Worm (Caenorhabditis elegans) whole organism, midembryonic: ENCODE results near the gene ndg-4.

Source experiments
- cog-1 ChIP-seq: sonication (generic microtip); optimal IDR thresholded peaks from 2 replicates; lab custom pipeline; 2016; ENCODE audit warnings: missing genetic modification characterization, missing compliant biosample characterization
- klf-2 ChIP-seq: fragments of 200-800 bp; sonication (Bioruptor generic); conservative IDR thresholded peaks from 2 replicates; pipeline ENCODE4 v1.3.6; 2022; ENCODE audit warnings: missing genetic modification reagents, missing genetic modification characterization, missing compliant biosample characterization
- med-1 ChIP-seq: sonication (generic microtip); optimal IDR thresholded peaks from 2 replicates; lab custom pipeline; 2017; ENCODE audit warnings: missing genetic modification characterization, mild to moderate bottlenecking, missing compliant biosample characterization, antibody characterized with exemption, missing genetic modification reagents; ENCODE audit not compliant: insufficient read depth
- tab-1 ChIP-seq: fragments of 200-800 bp; sonication (Bioruptor generic); IDR thresholded peaks from 2 replicates; pipeline ENCODE4 v1.3.6; 2022; ENCODE audit warnings: missing genetic modification characterization, missing compliant biosample characterization

- no peak for TF ChIP-seq klf-2 (GFP tag; lab: Robert Waterston, UW)
- TF ChIP-seq tab-1: no peak
- no peak for TF ChIP-seq cog-1
- no peak for TF ChIP-seq med-1 (GFP tag; lab: Kevin White, UChicago)
Observed at ce11 chrIII:4448029-4448428, 19.1 kb downstream of the ndg-4 start.
